Worm (Caenorhabditis elegans): ENCODE results near the gene F54B3.2.

ce11 chrII:10227030-10227429, 42.9 kb downstream of the F54B3.2 start, which contains the start of gene srh-135:
- TF ChIP-seq F49E8.2 (tag; optimal IDR thresholded peaks at IDR 0.05; ENCODE audit: borderline replicate concordance), result no peak
- TF ChIP-seq unc-39 (tag; optimal IDR thresholded peaks at IDR 0.05), result no peak
- TF ChIP-seq aha-1 (tag), result no peak

Measured in whole organism, L4 larva.